Comparison of ENCODE assay signal across 1 fruit fly cellular context in the genomic region with DNA sequence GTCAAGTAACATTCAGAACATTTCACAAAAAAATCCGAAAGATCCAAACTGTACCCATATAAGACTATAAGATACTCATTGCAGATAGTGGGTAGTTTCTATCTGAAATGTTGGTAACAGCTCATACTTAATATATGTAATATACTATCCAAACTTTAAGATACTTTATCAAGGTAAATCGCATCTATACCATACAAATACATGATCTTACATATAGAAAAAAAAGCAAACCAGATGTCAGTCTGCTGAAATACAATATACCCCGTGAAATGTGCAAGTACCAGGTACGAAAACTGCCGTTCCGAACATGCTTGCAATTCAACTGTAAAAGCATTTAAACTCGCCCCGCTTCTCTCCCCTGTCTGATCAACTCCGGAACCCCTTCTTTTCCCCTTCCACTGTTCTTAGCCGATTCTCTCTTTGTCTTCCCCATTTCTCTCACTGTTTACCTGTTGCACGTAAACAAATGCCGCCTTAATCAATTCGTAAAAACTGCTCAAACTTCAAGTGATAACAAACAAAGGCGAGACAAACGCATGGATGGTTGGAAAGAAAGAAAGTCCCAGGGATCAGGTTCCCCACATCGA.
TF ChIP-seq lines count a peak whose summit lies in the region.

No protein-coding gene starts in this region.

TF ChIP-seq in whole organism, embryonic, 481 proteins besides CTCF, POLR2A, EP300 and RAD21 (continued from another document):
- TF ChIP-seq HLH4C (GFP tag; IDR thresholded peaks at IDR 0.05; lab: Robert Waterston, UW; ENCODE audit: partially characterized antibody) (peak; percentile 38; the same call in 2 of the 3 replicates), Ets65A (GFP tag; lab: Kevin White, UChicago) (peak; percentile 11), CG34422 (GFP tag; IDR thresholded peaks at IDR 0.05; lab: Robert Waterston, UW) (0 out of 3 replicates have a peak, but pooled peaks have one; percentile 23), Taf1 (GFP tag; IDR thresholded peaks at IDR 0.05; lab: Robert Waterston, UW) (no peak), pros (GFP tag; optimal IDR thresholded peaks at IDR 0.05; lab: Kevin White, UChicago) (peak; percentile 43), lola (GFP tag; optimal IDR thresholded peaks at IDR 0.05; lab: Kevin White, UChicago) (peak in 1 of 3 experiments; percentile 3), esg (GFP tag; conservative IDR thresholded peaks at IDR 0.05; lab: Robert Waterston, UW) (0 out of 2 replicates have a peak, but pooled peaks have one; percentile 9)
